Worm (Caenorhabditis elegans) whole organism, L2 larva: ENCODE results near the gene F16B3.3.

Experiments
- F13H6.1 ChIP-seq: sonication (generic microtip); optimal IDR thresholded peaks from 2 replicates; lab custom pipeline; 2016; ENCODE audit warnings: missing genetic modification characterization, missing compliant biosample characterization
- ZK546.5 ChIP-seq: sonication (generic microtip); optimal IDR thresholded peaks from 2 replicates; lab custom pipeline; 2017; ENCODE audit warnings: missing biosample characterization, missing genetic modification characterization
- ama-1 ChIP-seq: fragments of 150-350 bp; optimal IDR thresholded peaks from 2 replicates; lab custom pipeline; 2018; ENCODE audit warnings: inconsistent platforms
- elt-1 ChIP-seq: fragments of 150-350 bp; optimal IDR thresholded peaks from 2 replicates; lab custom pipeline; 2014; ENCODE audit warnings: missing biosample characterization, missing genetic modification characterization
- lin-13 ChIP-seq: fragments of 150-350 bp; optimal IDR thresholded peaks from 2 replicates; lab custom pipeline; 2014; ENCODE audit warnings: missing biosample characterization, missing genetic modification reagents, missing genetic modification characterization
- mab-5 ChIP-seq: fragments of 150-350 bp; optimal IDR thresholded peaks from 2 replicates; lab custom pipeline; 2014; ENCODE audit warnings: missing biosample characterization, missing genetic modification characterization
- nhr-129 ChIP-seq: fragments of 150-350 bp; optimal IDR thresholded peaks from 2 replicates; lab custom pipeline; 2014; ENCODE audit warnings: missing biosample characterization, missing genetic modification characterization
- sem-4 ChIP-seq: fragments of 150-350 bp; optimal IDR thresholded peaks from 2 replicates; lab custom pipeline; 2014; ENCODE audit warnings: missing biosample characterization, missing genetic modification reagents, missing genetic modification characterization
- sma-3 ChIP-seq: sonication (generic microtip); optimal IDR thresholded peaks from 2 replicates; lab custom pipeline; 2016; ENCODE audit warnings: missing genetic modification reagents, missing genetic modification characterization, missing compliant biosample characterization

F16B3.3 gene

DNA sequence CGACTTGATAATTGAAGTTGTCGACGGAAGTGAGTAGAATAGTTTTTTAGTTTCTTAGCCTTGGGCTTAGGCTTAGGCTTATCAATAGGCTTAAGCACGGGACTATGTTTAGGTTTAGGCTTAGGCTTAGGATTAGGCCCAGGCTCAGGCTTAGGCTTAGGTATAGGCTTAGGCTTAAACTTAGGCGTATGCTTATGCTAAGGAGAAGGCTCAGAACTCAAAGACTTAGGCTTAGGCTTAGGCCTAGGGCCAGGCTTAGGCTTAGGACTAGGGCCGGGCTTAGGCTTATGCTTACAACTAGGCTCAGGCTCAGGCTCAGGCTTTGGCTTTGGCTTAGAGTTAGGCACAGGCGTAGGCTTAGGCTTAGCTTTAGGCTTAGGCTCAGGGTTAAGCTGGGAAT, 51.2 kb downstream of the F16B3.3 start:
- no peak for TF ChIP-seq lin-13 (GFP tag; lab: Kevin White, UChicago)
- TF ChIP-seq ama-1 (lab: Kevin White, UChicago): no peak
- no peak for TF ChIP-seq sem-4
- TF ChIP-seq elt-1 (tag; lab: Kevin White, UChicago): no peak
- TF ChIP-seq ZK546.5 (tag; lab: Kevin White, UChicago): no peak
- no peak for TF ChIP-seq nhr-129 (tag; lab: Kevin White, UChicago)
- no peak for TF ChIP-seq sma-3 (GFP tag; lab: Kevin White, UChicago)
- TF ChIP-seq F13H6.1: no peak
- TF ChIP-seq mab-5 (tag; lab: Kevin White, UChicago): no peak
